Worm (Caenorhabditis elegans): ENCODE results near the gene idpb-4.

DNA sequence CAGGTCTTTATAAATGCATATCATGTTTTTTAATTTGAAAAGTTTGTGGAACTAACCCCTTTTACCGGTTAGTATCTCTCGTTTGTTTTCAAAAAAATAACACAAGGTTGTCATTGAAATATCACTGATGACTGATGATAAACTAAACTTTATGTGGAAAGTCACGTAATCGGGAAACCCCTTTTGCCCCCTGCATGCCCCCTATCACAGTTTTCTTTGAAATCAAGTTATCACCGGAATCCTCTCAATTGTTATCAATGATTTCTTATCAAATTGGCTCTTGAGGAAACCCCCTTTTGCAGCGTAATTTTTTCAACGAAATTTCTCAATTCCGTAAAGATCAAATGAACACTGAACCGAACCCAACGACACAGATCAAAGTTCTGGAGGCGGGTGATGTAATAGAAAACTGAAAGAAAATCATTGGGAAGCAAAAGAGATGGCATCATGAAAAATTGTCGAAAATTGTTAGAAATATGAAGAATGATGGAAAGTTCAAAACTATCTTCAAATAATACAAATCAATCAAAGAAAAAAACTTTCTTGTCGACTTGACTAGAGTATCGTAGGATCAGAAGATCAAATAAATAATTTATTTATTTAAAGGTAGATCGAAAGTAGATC is 3.1 kb upstream of the idpb-4 start:
- no peak for TF ChIP-seq med-1 (GFP tag; optimal IDR thresholded peaks at IDR 0.05; ENCODE audit: insufficient read depth)
- TF ChIP-seq ztf-29 (GFP tag; IDR thresholded peaks at IDR 0.05), result no peak
- TF ChIP-seq klf-2 (GFP tag; conservative IDR thresholded peaks at IDR 0.05), result no peak
- no peak for TF ChIP-seq tab-1 (GFP tag; IDR thresholded peaks at IDR 0.05)
- TF ChIP-seq T22C8.4 (GFP tag; IDR thresholded peaks at IDR 0.05), result no peak
- no peak for TF ChIP-seq flt-1 (GFP tag; IDR thresholded peaks at IDR 0.05)
- TF ChIP-seq cog-1 (tag; optimal IDR thresholded peaks at IDR 0.05), result no peak
- TF ChIP-seq ref-1 (GFP tag; conservative IDR thresholded peaks at IDR 0.05), result no peak

Measured in whole organism, midembryonic.